Fruit fly (Drosophila melanogaster) Kc167 (cell line): ENCODE measurements around the gene Egfrap.

ENCODE experiments used
- Myc ChIP-seq: fragments of >200 bp; optimal IDR thresholded peaks from 2 replicates; lab custom pipeline; 2017; ENCODE audit warnings: missing external identifiers
- Sin3A ChIP-seq: fragments of >200 bp; optimal IDR thresholded peaks from 2 replicates; lab custom pipeline; 2018; ENCODE audit warnings: missing external identifiers
- h ChIP-seq: fragments of >200 bp; optimal IDR thresholded peaks from 3 replicates; lab custom pipeline; 2018; ENCODE audit warnings: missing external identifiers
- insv ChIP-seq: fragments of >200 bp; optimal IDR thresholded peaks from 3 replicates; lab custom pipeline; 2018; ENCODE audit warnings: missing external identifiers
- psq ChIP-seq: fragments of >200 bp; optimal IDR thresholded peaks from 2 replicates; lab custom pipeline; 2017; ENCODE audit warnings: missing external identifiers
- ttk ChIP-seq: sonication (Bioruptor generic); optimal IDR thresholded peaks from 2 replicates; lab custom pipeline; 2017; ENCODE audit warnings: missing external identifiers

Egfrap gene

dm6 chr3L:5926015-5926988 lies 24.2 kb downstream of the Egfrap start:
- no peak for TF ChIP-seq ttk
- no peak for TF ChIP-seq insv (lab: Kevin White, UChicago)
- TF ChIP-seq h (lab: Kevin White, UChicago), result no peak
- no peak for TF ChIP-seq psq
- no peak for TF ChIP-seq Sin3A (lab: Kevin White, UChicago)
- TF ChIP-seq Myc (lab: Kevin White, UChicago), result no peak

dm6 chr3L:5923646-5924122 lies 26.8 kb downstream of the Egfrap start, which contains the start of gene CG33523:
TSS of gene CG33523 (plus strand) at chr3L:5923862.
- no peak for TF ChIP-seq Myc (lab: Kevin White, UChicago)
- no peak for TF ChIP-seq insv (lab: Kevin White, UChicago)
- TF ChIP-seq h (lab: Kevin White, UChicago), result no peak
- TF ChIP-seq Sin3A (lab: Kevin White, UChicago), result no peak
- TF ChIP-seq ttk, result no peak
- no peak for TF ChIP-seq psq

- TF ChIP-seq ttk (no peak), insv (lab: Kevin White, UChicago) (no peak), Sin3A (lab: Kevin White, UChicago) (no peak), h (lab: Kevin White, UChicago) (no peak), Myc (lab: Kevin White, UChicago) (no peak), psq (no peak)
These were observed 28.3 kb downstream of the Egfrap start, which contains the start of gene CG32407 for dm6 chr3L:5922005-5922685. TSS of gene CG32407 (plus strand) at chr3L:5922055.

DNA sequence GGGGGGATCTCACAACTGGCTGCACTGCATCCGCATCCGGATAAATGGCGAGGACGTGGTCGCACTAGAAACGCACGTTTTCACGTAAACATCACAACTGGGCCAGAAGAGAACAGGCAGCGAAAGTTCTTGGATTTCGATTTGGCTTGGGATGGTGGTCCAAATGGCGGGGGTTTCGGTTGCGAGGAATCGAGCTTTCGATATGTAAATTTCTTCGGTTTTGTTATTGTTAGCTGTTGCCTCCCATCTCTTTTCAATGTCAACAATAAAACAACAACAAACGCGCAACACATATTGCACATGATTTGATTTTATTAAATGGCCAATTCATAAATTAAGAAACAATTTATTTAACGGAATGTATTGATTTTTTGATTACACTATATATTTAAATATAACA lies 29.2 kb downstream of the Egfrap start, which contains the start of gene PXo:
Gene PXo, minus strand, starts transcription at position 101 of the 400 bp plus-strand sequence.
- TF ChIP-seq h (lab: Kevin White, UChicago) (no peak), insv (lab: Kevin White, UChicago) (no peak), Myc (lab: Kevin White, UChicago) (no peak), ttk (no peak), Sin3A (lab: Kevin White, UChicago) (no peak)

dm6 chr3L:5920778-5921177 lies 29.7 kb downstream of the Egfrap start:
- TF ChIP-seq Myc (lab: Kevin White, UChicago), result no peak

dm6 chr3L:5907077-5907476 lies 43.4 kb downstream of the Egfrap start, which contains the start of gene CG13288:
TSS of gene CG13288 (plus strand) at chr3L:5907381.
- TF ChIP-seq ttk, result no peak
- no peak for TF ChIP-seq h (lab: Kevin White, UChicago)
- no peak for TF ChIP-seq psq
- TF ChIP-seq Sin3A (lab: Kevin White, UChicago), result no peak
- no peak for TF ChIP-seq Myc (lab: Kevin White, UChicago)
- no peak for TF ChIP-seq insv (lab: Kevin White, UChicago)

DNA sequence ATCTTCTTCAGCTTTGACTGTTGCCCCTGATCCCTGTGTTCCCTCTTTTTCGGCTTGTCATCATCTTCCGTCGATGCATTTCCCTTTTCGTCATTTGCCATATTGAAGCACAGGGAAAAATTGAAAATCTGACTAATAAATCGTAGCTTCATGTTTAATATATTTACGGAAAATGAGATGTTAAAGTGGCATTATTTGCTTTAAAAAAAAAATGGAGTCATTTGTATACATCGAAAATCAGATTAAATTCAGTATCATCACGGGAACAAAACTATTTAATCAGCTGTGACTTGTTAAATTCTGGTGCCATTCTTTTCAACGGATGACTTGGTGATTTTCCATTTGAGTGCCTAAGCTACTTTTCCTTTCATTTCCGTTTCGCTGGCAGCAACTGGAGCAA lies 43.9 kb downstream of the Egfrap start, which contains the start of gene CG10486:
Gene CG10486, minus strand, starts transcription at position 101 of the 400 bp plus-strand sequence.
- no peak for TF ChIP-seq ttk
- no peak for TF ChIP-seq h (lab: Kevin White, UChicago)
- no peak for TF ChIP-seq Myc (lab: Kevin White, UChicago)
- TF ChIP-seq psq, result no peak

dm6 chr3L:5903955-5904354 lies 46.5 kb downstream of the Egfrap start, which contains the start of gene CG32413:
TSS of gene CG32413 (minus strand) at chr3L:5904055.
- TF ChIP-seq insv (lab: Kevin White, UChicago) (no peak), ttk (no peak), psq (no peak), Sin3A (lab: Kevin White, UChicago) (no peak), h (lab: Kevin White, UChicago) (no peak)

DNA sequence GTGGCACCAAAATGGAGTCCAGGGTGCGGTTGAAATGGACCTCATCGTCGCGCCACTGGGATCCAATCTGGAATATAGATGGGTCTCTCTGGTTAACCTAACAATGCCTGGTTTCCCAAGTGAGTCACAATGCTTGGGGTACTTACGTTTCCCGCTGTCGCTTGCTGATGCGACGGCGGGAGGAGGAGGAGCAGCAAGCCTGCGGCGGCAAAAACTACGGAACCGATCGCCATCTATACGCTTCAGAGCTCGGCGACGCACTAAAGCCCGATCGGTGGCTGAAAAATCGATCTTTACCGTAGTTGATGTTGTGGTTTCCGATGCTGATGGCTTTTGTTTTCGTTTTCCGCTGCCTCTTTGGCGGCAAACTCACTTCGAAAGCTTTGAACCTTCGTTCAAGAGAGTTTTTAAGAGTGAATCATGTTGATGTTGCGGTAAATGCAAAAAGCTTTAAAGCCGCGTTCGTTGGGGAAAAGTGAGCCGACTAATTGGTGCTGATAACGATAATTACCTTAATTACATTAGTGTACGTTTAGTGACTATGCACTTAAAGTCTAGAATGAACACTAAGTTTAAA lies 48.2 kb downstream of the Egfrap start, which contains the start of gene QC:
Gene QC, minus strand, starts transcription at position 268 of the 577 bp plus-strand sequence.
- no peak for TF ChIP-seq h (lab: Kevin White, UChicago)
- TF ChIP-seq psq, result no peak
- TF ChIP-seq Sin3A (lab: Kevin White, UChicago), result no peak
- TF ChIP-seq insv (lab: Kevin White, UChicago), result no peak
- no peak for TF ChIP-seq ttk
- no peak for TF ChIP-seq Myc (lab: Kevin White, UChicago)

dm6 chr3L:5899305-5899704 lies 51.2 kb downstream of the Egfrap start, which contains the start of gene CG32409:
TSS of gene CG32409 (plus strand) at chr3L:5899528.
- TF ChIP-seq h (lab: Kevin White, UChicago), result no peak

dm6 chr3L:5897228-5897688 lies 53.2 kb downstream of the Egfrap start, which contains the start of the genes PolE2 and CG5592:
TSS of gene PolE2 (minus strand) at chr3L:5897435.
TSS of gene CG5592 (plus strand) at chr3L:5897638.
- TF ChIP-seq Myc (lab: Kevin White, UChicago), result no peak
- no peak for TF ChIP-seq Sin3A (lab: Kevin White, UChicago)
- no peak for TF ChIP-seq insv (lab: Kevin White, UChicago)
